Fruit fly (Drosophila melanogaster) whole organism, embryonic: Measurements from ENCODE around the gene AlaRS.

Experiments used
- Abd-B ChIP-seq: fragments of 200-800 bp; sonication (Bioruptor generic); optimal IDR thresholded peaks from 2 replicates; lab custom pipeline; 2018; ENCODE audit warnings: missing biosample characterization, mild to moderate bottlenecking, missing genetic modification characterization, moderate library complexity
- CG13894 ChIP-seq: fragments of 200-800 bp; sonication (Bioruptor generic); optimal IDR thresholded peaks from 3 replicates; lab custom pipeline; 2018; ENCODE audit warnings: missing biosample characterization, mild to moderate bottlenecking, missing genetic modification characterization, moderate library complexity
- CG14050 ChIP-seq: fragments of 200-800 bp; sonication (Bioruptor generic); IDR thresholded peaks from 3 replicates; pipeline ENCODE4 v1.3.6; 2022; ENCODE audit warnings: missing biosample characterization, missing genetic modification characterization
- CG1529 ChIP-seq: fragments of 200-800 bp; sonication (Bioruptor generic); optimal IDR thresholded peaks from 3 replicates; lab custom pipeline; 2018; ENCODE audit warnings: missing biosample characterization, missing genetic modification characterization
- CG15514 ChIP-seq: fragments of 200-800 bp; sonication (Bioruptor generic); optimal IDR thresholded peaks from 3 replicates; lab custom pipeline; 2017; ENCODE audit warnings: missing biosample characterization, missing genetic modification characterization, mild to moderate bottlenecking, moderate library complexity, missing genetic modification reagents
- CG1832 ChIP-seq: fragments of 200-800 bp; sonication (Bioruptor generic); optimal IDR thresholded peaks from 2 replicates; lab custom pipeline; 2017; ENCODE audit warnings: missing biosample characterization, mild to moderate bottlenecking, missing genetic modification characterization, inconsistent platforms
- CG4360 ChIP-seq: fragments of 200-800 bp; sonication (Bioruptor generic); IDR thresholded peaks from 2 replicates; pipeline ENCODE4 v1.3.6; 2022; ENCODE audit warnings: missing biosample characterization, missing genetic modification characterization
- CG7987 ChIP-seq: fragments of 200-800 bp; sonication (Bioruptor generic); optimal IDR thresholded peaks from 2 replicates; lab custom pipeline; 2018; ENCODE audit warnings: missing biosample characterization, mild to moderate bottlenecking, missing genetic modification characterization, moderate library complexity
- Chrac-16 ChIP-seq: fragments of 200-800 bp; sonication (Bioruptor generic); optimal IDR thresholded peaks from 3 replicates; lab custom pipeline; 2016; ENCODE audit warnings: missing biosample characterization, missing genetic modification characterization
- D ChIP-seq, 2 experiments: fragments of 200-800 bp in 1 of 2; fragments of >200 bp in 1 of 2; sonication (Bioruptor generic) in 1 of 2; optimal IDR thresholded peaks; 2 replicates in 1 of 2; 3 replicates in 1 of 2; lab custom pipeline; 2017; ENCODE audit warnings: mild to moderate bottlenecking in 1 of 2, missing biosample characterization in 1 of 2, missing genetic modification characterization in 1 of 2, missing genetic modification reagents in 1 of 2
- D19A ChIP-seq: fragments of 200-800 bp; optimal IDR thresholded peaks from 3 replicates; lab custom pipeline; 2019; ENCODE audit warnings: missing biosample characterization, mild to moderate bottlenecking, missing genetic modification characterization, moderate library complexity
- Deaf1 ChIP-seq: fragments of 200-800 bp; optimal IDR thresholded peaks from 3 replicates; lab custom pipeline; 2019; ENCODE audit warnings: missing biosample characterization, mild to moderate bottlenecking, missing genetic modification characterization, moderate library complexity
- HLH4C ChIP-seq: fragments of 200-800 bp; sonication (Bioruptor generic); IDR thresholded peaks from 3 replicates; pipeline ENCODE4 v1.3.6; 2022; ENCODE audit warnings: missing biosample characterization, missing genetic modification characterization; ENCODE audit not compliant: partially characterized antibody
- Med ChIP-seq: fragments of 200-800 bp; sonication (Bioruptor generic); peaks from one replicate; lab custom pipeline; 2016; ENCODE audit warnings: missing biosample characterization, missing genetic modification characterization, mild to moderate bottlenecking, inconsistent platforms, moderate library complexity
- NFAT ChIP-seq: fragments of 200-800 bp; sonication (Bioruptor generic); IDR thresholded peaks from 2 replicates; pipeline ENCODE4 v1.3.6; 2022; ENCODE audit warnings: missing biosample characterization, missing genetic modification characterization
- Oaz ChIP-seq: fragments of 200-800 bp; sonication (Bioruptor generic); IDR thresholded peaks from 2 replicates; pipeline ENCODE4 v1.3.6; 2022; ENCODE audit warnings: missing biosample characterization, missing genetic modification characterization
- Opbp ChIP-seq: fragments of 200-800 bp; sonication (Bioruptor generic); IDR thresholded peaks from 3 replicates; pipeline ENCODE4 v1.3.6; 2022; ENCODE audit warnings: missing biosample characterization, missing genetic modification characterization; ENCODE audit not compliant: partially characterized antibody
- Rfx ChIP-seq: fragments of 200-800 bp; sonication (Bioruptor generic); IDR thresholded peaks from 2 replicates; pipeline ENCODE4 v1.3.6; 2022; ENCODE audit warnings: missing biosample characterization, missing genetic modification characterization
- TFAM ChIP-seq: fragments of 200-800 bp; sonication (Bioruptor generic); optimal IDR thresholded peaks from 2 replicates; lab custom pipeline; 2017; ENCODE audit warnings: missing biosample characterization, missing genetic modification characterization, inconsistent platforms
- Trl ChIP-seq, 3 experiments: fragments of >200 bp in 2 of 3; fragments of 200-800 bp in 1 of 3; sonication (Bioruptor generic) in 1 of 3; optimal IDR thresholded peaks; 2 replicates in 1 of 3; 3 replicates in 2 of 3; lab custom pipeline; 2016 to 2017; ENCODE audit warnings: missing biosample characterization in 1 of 3, missing genetic modification characterization in 1 of 3
- ap ChIP-seq: fragments of 200-800 bp; sonication (Bioruptor generic); IDR thresholded peaks from 2 replicates; pipeline ENCODE4 v1.3.6; 2022; ENCODE audit warnings: missing biosample characterization, missing genetic modification characterization
- chinmo ChIP-seq: fragments of 200-800 bp; sonication (Bioruptor generic); IDR thresholded peaks from 4 replicates; pipeline ENCODE4 v1.3.6; 2022; ENCODE audit warnings: missing biosample characterization, missing genetic modification characterization; ENCODE audit not compliant: partially characterized antibody
- crol ChIP-seq: fragments of 200-800 bp; sonication (Bioruptor generic); IDR thresholded peaks from 2 replicates; pipeline ENCODE4 v1.3.6; 2022; ENCODE audit warnings: missing biosample characterization, missing genetic modification characterization
- ewg ChIP-seq: fragments of 200-800 bp; sonication (Bioruptor generic); optimal IDR thresholded peaks from 3 replicates; lab custom pipeline; 2017; ENCODE audit warnings: mild to moderate bottlenecking, missing biosample characterization, missing genetic modification reagents, missing genetic modification characterization
- nerfin-1 ChIP-seq: fragments of 200-800 bp; sonication (Bioruptor generic); optimal IDR thresholded peaks from 3 replicates; lab custom pipeline; 2019; ENCODE audit warnings: missing biosample characterization, mild to moderate bottlenecking, missing genetic modification characterization, moderate library complexity
- pita ChIP-seq: fragments of 200-800 bp; sonication (Bioruptor generic); optimal IDR thresholded peaks from 2 replicates; lab custom pipeline; 2017; ENCODE audit warnings: missing biosample characterization, mild to moderate bottlenecking, missing genetic modification characterization
- pros ChIP-seq: fragments of 200-800 bp; sonication (Bioruptor generic); optimal IDR thresholded peaks from 3 replicates; lab custom pipeline; 2019; ENCODE audit warnings: missing biosample characterization, mild to moderate bottlenecking, missing genetic modification characterization, moderate library complexity
- psq ChIP-seq: fragments of 200-800 bp; sonication (Bioruptor generic); optimal IDR thresholded peaks from 2 replicates; lab custom pipeline; 2017; ENCODE audit warnings: missing biosample characterization, missing genetic modification characterization
- pum ChIP-seq: fragments of 200-800 bp; sonication (Bioruptor generic); optimal IDR thresholded peaks from 2 replicates; lab custom pipeline; 2016; ENCODE audit warnings: missing biosample characterization, missing genetic modification characterization
- scrt ChIP-seq: fragments of 200-800 bp; sonication (Bioruptor generic); optimal IDR thresholded peaks from 2 replicates; lab custom pipeline; 2018; ENCODE audit warnings: missing biosample characterization, mild to moderate bottlenecking, missing genetic modification characterization, moderate library complexity
- sd ChIP-seq: fragments of 200-800 bp; sonication (Bioruptor generic); optimal IDR thresholded peaks from 3 replicates; lab custom pipeline; 2018; ENCODE audit warnings: missing biosample characterization, mild to moderate bottlenecking, missing genetic modification characterization, moderate library complexity
- sens ChIP-seq: fragments of 200-800 bp; sonication (Bioruptor generic); peaks from one replicate; lab custom pipeline; 2016; ENCODE audit warnings: missing biosample characterization, missing genetic modification characterization
- seq ChIP-seq: fragments of 200-800 bp; sonication (Bioruptor generic); IDR thresholded peaks from 2 replicates; pipeline ENCODE4 v1.3.6; 2022; ENCODE audit warnings: missing biosample characterization, missing genetic modification characterization
- tgo ChIP-seq: fragments of 200-800 bp; sonication (Bioruptor generic); IDR thresholded peaks from 3 replicates; pipeline ENCODE4 v1.3.6; 2022; ENCODE audit warnings: missing biosample characterization, missing genetic modification characterization
- toy ChIP-seq: fragments of 200-800 bp; sonication (Bioruptor generic); IDR thresholded peaks from 2 replicates; pipeline ENCODE4 v1.3.6; 2022; ENCODE audit warnings: missing biosample characterization, missing genetic modification characterization
- trem ChIP-seq: fragments of 200-800 bp; optimal IDR thresholded peaks from 3 replicates; lab custom pipeline; 2019; ENCODE audit warnings: missing biosample characterization, mild to moderate bottlenecking, missing genetic modification characterization, moderate library complexity
- trh ChIP-seq: fragments of 200-800 bp; sonication (Bioruptor generic); optimal IDR thresholded peaks from 2 replicates; lab custom pipeline; 2016; ENCODE audit warnings: missing biosample characterization, missing genetic modification characterization
- z ChIP-seq: fragments of 200-800 bp; sonication (Bioruptor generic); IDR thresholded peaks from 3 replicates; pipeline ENCODE4 v1.3.6; 2022; ENCODE audit warnings: missing biosample characterization, missing genetic modification characterization
- zen2 ChIP-seq: fragments of 200-800 bp; sonication (Bioruptor generic); IDR thresholded peaks from 3 replicates; pipeline ENCODE4 v1.3.6; 2022; ENCODE audit warnings: missing biosample characterization, missing genetic modification characterization; ENCODE audit not compliant: partially characterized antibody

AlaRS gene

dm6 chr2L:8425962-8426759, 44.6 kb upstream of the AlaRS start (continued):
- no peak for TF ChIP-seq pita (GFP tag; lab: Kevin White, UChicago)
- no peak for TF ChIP-seq TFAM
- no peak for TF ChIP-seq HLH4C
- TF ChIP-seq CG7987 (GFP tag; lab: Kevin White, UChicago), result no peak
- TF ChIP-seq, all 482 proteins: peak for 3

dm6 chr2L:8425212-8425611, 43.6 kb upstream of the AlaRS start:
- TF ChIP-seq sens (peak; percentile 12), CG1529 (GFP tag; lab: Kevin White, UChicago) (no peak), Med (GFP tag; lab: Kevin White, UChicago) (peak; percentile 31), Trl (optimal IDR thresholded peaks at IDR 0.05; lab: Kevin White, UChicago) (peak in 1 of 2 experiments; percentile 15), Trl (GFP tag; optimal IDR thresholded peaks at IDR 0.05; lab: Kevin White, UChicago) (no peak), CG14050 (GFP tag; lab: Robert Waterston, UW) (no peak), D19A (no peak), Opbp (GFP tag; lab: Robert Waterston, UW) (no peak), Chrac-16 (GFP tag; lab: Kevin White, UChicago) (no peak)

- TF ChIP-seq tgo (GFP tag; lab: Robert Waterston, UW) (no peak), CG1832 (GFP tag; lab: Kevin White, UChicago) (peak; percentile 27), Oaz (GFP tag; lab: Robert Waterston, UW) (no peak), NFAT (GFP tag; lab: Robert Waterston, UW) (0 out of 2 replicates have a peak, but pooled peaks have one; percentile 3), sens (peak; percentile 44), scrt (GFP tag; lab: Kevin White, UChicago) (peak; percentile 79), ap (GFP tag; lab: Robert Waterston, UW) (0 out of 2 replicates have a peak, but pooled peaks have one; percentile 11), pros (GFP tag; lab: Kevin White, UChicago) (peak; percentile 73), nerfin-1 (peak; percentile 55), pum (GFP tag; lab: Kevin White, UChicago) (no peak), Trl (optimal IDR thresholded peaks at IDR 0.05; lab: Kevin White, UChicago) (peak; percentile 71 to 73), Trl (GFP tag; optimal IDR thresholded peaks at IDR 0.05; lab: Kevin White, UChicago) (no peak), crol (GFP tag; lab: Robert Waterston, UW) (peak; percentile 56), psq (peak; percentile 6), z (peak; percentile 44; the same call in 1 of the 3 replicates), trem (tag; lab: Kevin White, UChicago) (peak; percentile 16), Abd-B (GFP tag; lab: Kevin White, UChicago) (no peak), trh (GFP tag; lab: Kevin White, UChicago) (no peak), chinmo (GFP tag; lab: Robert Waterston, UW) (0 out of 4 replicates have a peak, but pooled peaks have one; percentile 13), sd (peak; percentile 39), seq (GFP tag; lab: Robert Waterston, UW) (peak; percentile 14; the same call in 1 of the 2 replicates), Rfx (GFP tag; lab: Robert Waterston, UW) (peak; percentile 76), CG15514 (GFP tag; lab: Kevin White, UChicago) (no peak), D (optimal IDR thresholded peaks at IDR 0.05; lab: Kevin White, UChicago) (peak; percentile 19), D (GFP tag; optimal IDR thresholded peaks at IDR 0.05; lab: Kevin White, UChicago) (no peak), CG4360 (GFP tag; lab: Robert Waterston, UW) (0 out of 2 replicates have a peak, but pooled peaks have one; percentile 11), Deaf1 (tag; lab: Kevin White, UChicago) (peak; percentile 45), ewg (GFP tag; lab: Kevin White, UChicago) (peak; percentile 78), toy (no peak), CG13894 (tag; lab: Kevin White, UChicago) (peak; percentile 87), zen2 (GFP tag; lab: Robert Waterston, UW) (peak; percentile 11; the same call in 1 of the 3 replicates)
Measured at dm6 chr2L:8424662-8425208, 43.2 kb upstream of the AlaRS start.
